Worm (Caenorhabditis elegans): ENCODE results near the gene hot-3.

- TF ChIP-seq him-1 (tag; optimal IDR thresholded peaks at IDR 0.05) (no peak), dao-5 (tag; optimal IDR thresholded peaks at IDR 0.05) (no peak), W03F9.2 (tag; optimal IDR thresholded peaks at IDR 0.05) (no peak)
These were observed 30.5 kb upstream of the hot-3 start, which contains the start of gene rpi-1 for ce11 chrII:13962319-13962718.

Data from whole organism, L4/young adult.